Worm (Caenorhabditis elegans): ENCODE results near the gene F59A6.4.

DNA sequence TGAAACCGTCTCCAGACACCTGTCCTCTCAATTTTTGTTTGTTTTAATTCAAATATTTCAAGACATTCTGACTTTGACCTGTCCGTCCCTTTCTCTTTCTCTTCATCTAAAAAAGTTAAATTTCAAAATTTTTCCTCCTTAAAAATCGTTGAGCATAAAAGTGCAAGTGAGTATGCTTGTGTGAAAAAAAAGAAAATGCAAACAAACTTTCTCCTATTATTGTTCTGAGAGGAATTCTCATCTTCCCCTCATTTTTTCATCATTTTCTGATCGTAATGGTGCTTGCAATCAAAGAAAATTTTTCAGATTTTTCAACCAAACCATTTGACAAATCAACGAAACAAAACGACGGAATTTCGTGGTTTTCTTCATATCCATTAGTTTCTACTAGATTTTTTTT lies 36.0 kb upstream of the F59A6.4 start, which contains the start of gene shc-2:
- TF ChIP-seq him-1 (tag; optimal IDR thresholded peaks at IDR 0.05) (no peak), W03F9.2 (tag; optimal IDR thresholded peaks at IDR 0.05) (no peak)
